Worm (Caenorhabditis elegans) whole organism, L4/young adult: Measurements from ENCODE around the gene ubxn-5.

ENCODE experiments used
- W03F9.2 ChIP-seq: fragments of 150-350 bp; optimal IDR thresholded peaks from 2 replicates; lab custom pipeline; 2014; ENCODE audit warnings: missing biosample characterization, missing genetic modification characterization
- dao-5 ChIP-seq: sonication (generic microtip); optimal IDR thresholded peaks from 2 replicates; lab custom pipeline; 2016; ENCODE audit warnings: missing genotype, missing genetic modification characterization, moderate library complexity, missing compliant biosample characterization
- him-1 ChIP-seq: sonication (generic microtip); optimal IDR thresholded peaks from 2 replicates; lab custom pipeline; 2016; ENCODE audit warnings: missing genotype, missing genetic modification reagents, missing genetic modification characterization, missing compliant biosample characterization

DNA sequence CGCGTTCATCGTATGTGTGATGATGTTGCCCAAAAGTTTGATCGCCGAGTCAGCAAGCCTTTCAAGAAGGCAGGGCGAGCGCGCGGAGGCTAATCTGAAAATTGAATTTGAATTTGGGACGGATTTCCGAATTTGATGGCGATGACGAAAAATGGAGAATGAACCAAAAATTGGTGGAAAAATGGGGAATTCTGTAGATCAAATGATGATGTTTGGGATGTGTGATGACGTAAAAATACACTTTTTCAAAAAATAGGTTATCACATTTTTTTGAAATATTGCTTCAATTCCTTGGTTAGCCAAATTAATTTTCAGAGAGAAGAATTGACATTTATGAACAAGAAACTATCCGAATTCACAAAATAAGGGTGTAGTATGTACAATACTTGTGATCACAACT is 45.3 kb upstream of the ubxn-5 start, which contains the start of gene ZK971.1:
- no peak for TF ChIP-seq W03F9.2 (tag; lab: Kevin White, UChicago)
- TF ChIP-seq him-1 (tag; lab: Kevin White, UChicago), result no peak
- TF ChIP-seq dao-5 (tag; lab: Kevin White, UChicago), result no peak
